Comparison of ENCODE assay signal across 5 fruit fly cellular contexts in genomic region chr3R:28629186-28629979, dm6.
TF ChIP-seq lines count a peak whose summit lies in the region.

No protein-coding gene starts in this region.

- TF ChIP-seq CTCF in whole organism, embryonic (GFP tag; optimal IDR thresholded peaks at IDR 0.05; lab: Kevin White, UChicago): no peak

TF ChIP-seq in whole organism, adult, 20 proteins besides CTCF, POLR2A, EP300 and RAD21:
- TF ChIP-seq toe (GFP tag; optimal IDR thresholded peaks at IDR 0.05; lab: Kevin White, UChicago) (no peak), CG33017 (tag; optimal IDR thresholded peaks at IDR 0.05; lab: Kevin White, UChicago) (no peak), tj (GFP tag; optimal IDR thresholded peaks at IDR 0.05; lab: Kevin White, UChicago) (peak; percentile 24), kay (GFP tag; lab: Kevin White, UChicago; ENCODE audit: borderline replicate concordance) (peak; percentile 15), Hr96 (GFP tag; optimal IDR thresholded peaks at IDR 0.05; lab: Kevin White, UChicago) (no peak), cic (GFP tag; optimal IDR thresholded peaks at IDR 0.05; lab: Kevin White, UChicago) (peak; percentile 12), CG11617 (GFP tag; optimal IDR thresholded peaks at IDR 0.05; lab: Kevin White, UChicago) (peak; percentile 11)

TF ChIP-seq in whole organism, embryonic, 481 proteins besides CTCF, POLR2A, EP300 and RAD21 (continues in another document):
- no peak for TF ChIP-seq CG10565 (GFP tag; optimal IDR thresholded peaks at IDR 0.05; lab: Kevin White, UChicago)
- TF ChIP-seq CG9727 (GFP tag; optimal IDR thresholded peaks at IDR 0.05; lab: Kevin White, UChicago): no peak
- peak; percentile 23 for TF ChIP-seq CG13424 (tag; optimal IDR thresholded peaks at IDR 0.05; lab: Kevin White, UChicago)
- no peak for TF ChIP-seq cad (GFP tag; optimal IDR thresholded peaks at IDR 0.05; lab: Kevin White, UChicago)
- no peak for TF ChIP-seq Antp (GFP tag; optimal IDR thresholded peaks at IDR 0.05; lab: Kevin White, UChicago)
- no peak for TF ChIP-seq exex (tag; optimal IDR thresholded peaks at IDR 0.05; lab: Kevin White, UChicago)
- TF ChIP-seq jumu (GFP tag; optimal IDR thresholded peaks at IDR 0.05; lab: Kevin White, UChicago): no peak
- no peak for TF ChIP-seq vfl (GFP tag; optimal IDR thresholded peaks at IDR 0.05; lab: Kevin White, UChicago)
- no peak for TF ChIP-seq CG10321 (GFP tag; IDR thresholded peaks at IDR 0.05; lab: Robert Waterston, UW)
- peak; percentile 11 for TF ChIP-seq CG12769 (tag; optimal IDR thresholded peaks at IDR 0.05; lab: Kevin White, UChicago)
- TF ChIP-seq shn (GFP tag; optimal IDR thresholded peaks at IDR 0.05; lab: Kevin White, UChicago): no peak
- TF ChIP-seq Optix (GFP tag; IDR thresholded peaks at IDR 0.05; lab: Robert Waterston, UW): no peak
- TF ChIP-seq CG10209 (GFP tag; optimal IDR thresholded peaks at IDR 0.05; lab: Kevin White, UChicago): peak; percentile 1
- TF ChIP-seq HmgD (GFP tag; optimal IDR thresholded peaks at IDR 0.05; lab: Kevin White, UChicago): no peak
- TF ChIP-seq Taf1 (GFP tag; IDR thresholded peaks at IDR 0.05; lab: Robert Waterston, UW): no peak
- TF ChIP-seq fd3F (GFP tag; optimal IDR thresholded peaks at IDR 0.05; lab: Kevin White, UChicago): no peak
- TF ChIP-seq CG31365 (tag; optimal IDR thresholded peaks at IDR 0.05; lab: Kevin White, UChicago): no peak
- TF ChIP-seq CG11398 (GFP tag; optimal IDR thresholded peaks at IDR 0.05; lab: Kevin White, UChicago): no peak
- no peak for TF ChIP-seq MBD-R2 (GFP tag; IDR thresholded peaks at IDR 0.05; lab: Robert Waterston, UW)
- TF ChIP-seq NfI (GFP tag; optimal IDR thresholded peaks at IDR 0.05; lab: Kevin White, UChicago): no peak
- no peak for TF ChIP-seq pita (GFP tag; optimal IDR thresholded peaks at IDR 0.05; lab: Kevin White, UChicago)
- TF ChIP-seq E2f2 (GFP tag; IDR thresholded peaks at IDR 0.05; lab: Robert Waterston, UW): no peak
- no peak for TF ChIP-seq trem (tag; optimal IDR thresholded peaks at IDR 0.05; lab: Kevin White, UChicago)

TF ChIP-seq in whole organism, prepupa, 60 proteins besides CTCF, POLR2A, EP300 and RAD21 (continues in another document):
- TF ChIP-seq CG8319 (GFP tag; optimal IDR thresholded peaks at IDR 0.05; lab: Kevin White, UChicago) (no peak), Lpt (GFP tag; optimal IDR thresholded peaks at IDR 0.05; lab: Kevin White, UChicago) (peak; percentile 19), Eip78C (GFP tag; lab: Kevin White, UChicago) (peak; percentile 83), Ets21C (GFP tag; optimal IDR thresholded peaks at IDR 0.05; lab: Kevin White, UChicago) (no peak), Gug (GFP tag; IDR thresholded peaks at IDR 0.05; lab: Robert Waterston, UW) (no peak), CG9139 (GFP tag; optimal IDR thresholded peaks at IDR 0.05; lab: Kevin White, UChicago) (no peak), fd59A (GFP tag; optimal IDR thresholded peaks at IDR 0.05; lab: Kevin White, UChicago) (peak; percentile 33), fkh (GFP tag; optimal IDR thresholded peaks at IDR 0.05; lab: Kevin White, UChicago) (no peak), CG8632 (GFP tag; optimal IDR thresholded peaks at IDR 0.05; lab: Kevin White, UChicago) (peak; percentile 45), acj6 (GFP tag; optimal IDR thresholded peaks at IDR 0.05; lab: Kevin White, UChicago) (peak; percentile 67), Met (GFP tag; optimal IDR thresholded peaks at IDR 0.05; lab: Kevin White, UChicago) (peak; percentile 36), CG11902 (GFP tag; optimal IDR thresholded peaks at IDR 0.05; lab: Kevin White, UChicago) (no peak), eg (GFP tag; IDR thresholded peaks at IDR 0.05; lab: Robert Waterston, UW) (peak; percentile 41; the same call in 1 of the 3 replicates), spab (GFP tag; optimal IDR thresholded peaks at IDR 0.05; lab: Kevin White, UChicago) (no peak), Hr38 (GFP tag; optimal IDR thresholded peaks at IDR 0.05; lab: Kevin White, UChicago) (no peak), CG34406 (GFP tag; optimal IDR thresholded peaks at IDR 0.05; lab: Kevin White, UChicago) (peak; percentile 50), ss (GFP tag; optimal IDR thresholded peaks at IDR 0.05; lab: Kevin White, UChicago) (peak in 1 of 2 experiments; percentile 37), lz (GFP tag; optimal IDR thresholded peaks at IDR 0.05; lab: Kevin White, UChicago) (peak; percentile 16), Sox14 (GFP tag; optimal IDR thresholded peaks at IDR 0.05; lab: Kevin White, UChicago) (peak; percentile 32), CG6808 (GFP tag; optimal IDR thresholded peaks at IDR 0.05; lab: Kevin White, UChicago) (peak; percentile 53), dac (GFP tag; optimal IDR thresholded peaks at IDR 0.05; lab: Kevin White, UChicago) (no peak), Hr4 (GFP tag; optimal IDR thresholded peaks at IDR 0.05; lab: Kevin White, UChicago) (peak; percentile 55)

TF ChIP-seq in whole organism, pupa, 21 proteins besides CTCF, POLR2A, EP300 and RAD21:
- TF ChIP-seq CG13204 (GFP tag; optimal IDR thresholded peaks at IDR 0.05; lab: Kevin White, UChicago): peak; percentile 19
- TF ChIP-seq CG9948 (tag; optimal IDR thresholded peaks at IDR 0.05; lab: Kevin White, UChicago): peak; percentile 13
- TF ChIP-seq Snoo (tag; optimal IDR thresholded peaks at IDR 0.05; lab: Kevin White, UChicago): peak; percentile 31
- TF ChIP-seq CG34367 (tag; optimal IDR thresholded peaks at IDR 0.05; lab: Kevin White, UChicago): no peak
- peak; percentile 83 for TF ChIP-seq EcR (GFP tag; optimal IDR thresholded peaks at IDR 0.05; lab: Kevin White, UChicago)
- peak; percentile 47 for TF ChIP-seq Pif1A (GFP tag; optimal IDR thresholded peaks at IDR 0.05; lab: Kevin White, UChicago)
- peak; percentile 31 for TF ChIP-seq Pif1B (GFP tag; optimal IDR thresholded peaks at IDR 0.05; lab: Kevin White, UChicago)
- TF ChIP-seq CG15710 (tag; optimal IDR thresholded peaks at IDR 0.05; lab: Kevin White, UChicago): peak; percentile 51
- peak; percentile 48; the same call in 1 of the 3 replicates for TF ChIP-seq CG4496 (GFP tag; IDR thresholded peaks at IDR 0.05; lab: Robert Waterston, UW)
- TF ChIP-seq CG14655 (GFP tag; optimal IDR thresholded peaks at IDR 0.05; lab: Kevin White, UChicago): peak; percentile 56
- no peak for TF ChIP-seq rn (GFP tag; IDR thresholded peaks at IDR 0.05; lab: Robert Waterston, UW)
- TF ChIP-seq CG8159 (tag; optimal IDR thresholded peaks at IDR 0.05; lab: Kevin White, UChicago): peak; percentile 64
- peak; percentile 40 for TF ChIP-seq Ets98B (GFP tag; IDR thresholded peaks at IDR 0.05; lab: Robert Waterston, UW)
- TF ChIP-seq CG12605 (GFP tag; IDR thresholded peaks at IDR 0.05; lab: Robert Waterston, UW): no peak
- peak; percentile 21 for TF ChIP-seq CG8301 (tag; optimal IDR thresholded peaks at IDR 0.05; lab: Kevin White, UChicago)
- no peak for TF ChIP-seq D1 (tag; optimal IDR thresholded peaks at IDR 0.05; lab: Kevin White, UChicago)

TF ChIP-seq in whole organism, wandering third instar larva, 38 proteins besides CTCF, POLR2A, EP300 and RAD21:
- TF ChIP-seq Rel (GFP tag; optimal IDR thresholded peaks at IDR 0.05; lab: Kevin White, UChicago) (no peak), Rel (tag; optimal IDR thresholded peaks at IDR 0.05; lab: Kevin White, UChicago) (peak; percentile 60), Myc (optimal IDR thresholded peaks at IDR 0.05; lab: Kevin White, UChicago) (no peak), HLH106 (tag; optimal IDR thresholded peaks at IDR 0.05; lab: Kevin White, UChicago) (peak; percentile 12), psq (GFP tag; optimal IDR thresholded peaks at IDR 0.05; lab: Kevin White, UChicago) (peak; percentile 59), foxo (GFP tag; optimal IDR thresholded peaks at IDR 0.05; lab: Kevin White, UChicago) (no peak), Abd-B (GFP tag; optimal IDR thresholded peaks at IDR 0.05; lab: Kevin White, UChicago) (no peak), tai (GFP tag; optimal IDR thresholded peaks at IDR 0.05; lab: Kevin White, UChicago) (no peak), CrebA (GFP tag; optimal IDR thresholded peaks at IDR 0.05; lab: Kevin White, UChicago; ENCODE audit: borderline replicate concordance) (no peak), Dfd (GFP tag; optimal IDR thresholded peaks at IDR 0.05; lab: Kevin White, UChicago) (no peak), Dif (GFP tag; optimal IDR thresholded peaks at IDR 0.05; lab: Kevin White, UChicago; ENCODE audit: partially characterized antibody) (no peak), Mio (GFP tag; optimal IDR thresholded peaks at IDR 0.05; lab: Kevin White, UChicago) (no peak), dl (GFP tag; optimal IDR thresholded peaks at IDR 0.05; lab: Kevin White, UChicago; ENCODE audit: insufficient read depth in 1 of 2, partially characterized antibody in 2 of 2) (no peak), Sp1 (GFP tag; optimal IDR thresholded peaks at IDR 0.05; lab: Kevin White, UChicago) (peak; percentile 19), Hr78 (GFP tag; optimal IDR thresholded peaks at IDR 0.05; lab: Kevin White, UChicago) (no peak), brk (GFP tag; optimal IDR thresholded peaks at IDR 0.05; lab: Kevin White, UChicago) (no peak), Vsx2 (GFP tag; optimal IDR thresholded peaks at IDR 0.05; lab: Kevin White, UChicago; ENCODE audit: partially characterized antibody) (no peak), usp (GFP tag; optimal IDR thresholded peaks at IDR 0.05; lab: Kevin White, UChicago) (no peak), dmrt93B (GFP tag; optimal IDR thresholded peaks at IDR 0.05; lab: Kevin White, UChicago) (no peak)
